Worm (Caenorhabditis elegans) whole organism, L4/young adult: ENCODE results near the gene pisy-1.

Source experiments
- W03F9.2 ChIP-seq: fragments of 150-350 bp; optimal IDR thresholded peaks from 2 replicates; lab custom pipeline; 2014; ENCODE audit warnings: missing biosample characterization, missing genetic modification characterization
- him-1 ChIP-seq: sonication (generic microtip); optimal IDR thresholded peaks from 2 replicates; lab custom pipeline; 2016; ENCODE audit warnings: missing genotype, missing genetic modification reagents, missing genetic modification characterization, missing compliant biosample characterization

- TF ChIP-seq him-1 (tag; lab: Kevin White, UChicago) (no peak), W03F9.2 (tag; lab: Kevin White, UChicago) (no peak)
These were observed 26.6 kb downstream of the pisy-1 start for ce11 chrII:12711490-12711889.
